Fruit fly (Drosophila melanogaster) S2 (cell line): Measurements from ENCODE around the gene CG14907.

ENCODE experiments used
- CG8478 ChIP-seq: fragments of >200 bp; optimal IDR thresholded peaks from 2 replicates; lab custom pipeline; 2018
- CTCF ChIP-seq, 2 experiments: fragments of >200 bp; optimal IDR thresholded peaks; 2 replicates each; lab custom pipeline; 2018

DNA sequence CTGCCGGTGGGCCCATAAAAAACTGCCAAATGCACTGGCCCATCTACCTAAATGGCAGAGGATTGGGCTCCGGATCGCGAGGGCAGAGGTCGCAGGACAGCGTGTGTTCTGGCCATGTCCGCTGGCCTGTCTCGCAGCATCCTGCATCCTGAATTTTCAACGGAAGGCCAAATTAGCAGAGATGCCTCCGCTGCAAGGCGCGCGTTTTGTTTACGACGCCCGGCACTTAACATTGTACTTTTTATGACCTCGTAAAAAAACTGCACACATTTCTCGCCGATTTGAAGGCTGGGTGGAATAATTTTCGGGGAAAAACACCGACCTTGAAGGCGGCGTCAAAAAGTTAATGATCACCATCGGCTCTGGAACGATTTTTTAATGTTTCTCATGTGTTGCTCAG, 48.8 kb upstream of the CG14907 start:
- TF ChIP-seq CTCF (optimal IDR thresholded peaks at IDR 0.05; lab: Kevin White, UChicago) (no peak), CG8478 (lab: Kevin White, UChicago) (no peak)
